Fruit fly (Drosophila melanogaster) whole organism, embryonic: ENCODE data around the gene Tfb5.

Experiments used
- ATbp ChIP-seq: fragments of 200-800 bp; sonication (Bioruptor generic); optimal IDR thresholded peaks from 2 replicates; lab custom pipeline; 2017; ENCODE audit warnings: missing biosample characterization, mild to moderate bottlenecking, missing genetic modification characterization, missing genetic modification reagents
- Abd-B ChIP-seq: fragments of 200-800 bp; sonication (Bioruptor generic); optimal IDR thresholded peaks from 2 replicates; lab custom pipeline; 2018; ENCODE audit warnings: missing biosample characterization, mild to moderate bottlenecking, missing genetic modification characterization, moderate library complexity
- Ada2b ChIP-seq: fragments of 200-800 bp; sonication (Bioruptor generic); IDR thresholded peaks from 2 replicates; pipeline ENCODE4 v1.3.6; 2022; ENCODE audit warnings: missing biosample characterization, missing genetic modification characterization
- Awh ChIP-seq: fragments of 200-800 bp; sonication (Bioruptor generic); IDR thresholded peaks from 2 replicates; pipeline ENCODE4, ENCODE4 v1.3.6; 2022; ENCODE audit warnings: missing biosample characterization, missing genetic modification characterization
- Blimp-1 ChIP-seq: fragments of 200-800 bp; sonication (Bioruptor generic); optimal IDR thresholded peaks from 3 replicates; lab custom pipeline; 2018; ENCODE audit warnings: missing biosample characterization, missing genetic modification characterization, mild to moderate bottlenecking, moderate library complexity, missing genetic modification reagents
- CG10267 ChIP-seq: fragments of 200-800 bp; sonication (Bioruptor generic); optimal IDR thresholded peaks from 2 replicates; lab custom pipeline; 2018; ENCODE audit warnings: missing biosample characterization, mild to moderate bottlenecking, missing genetic modification characterization, moderate library complexity
- CG10462 ChIP-seq: fragments of 200-800 bp; sonication (Bioruptor generic); optimal IDR thresholded peaks from 2 replicates; lab custom pipeline; 2016; ENCODE audit warnings: missing biosample characterization, missing genetic modification characterization
- CG11398 ChIP-seq: fragments of 200-800 bp; sonication (Bioruptor generic); optimal IDR thresholded peaks from 2 replicates; lab custom pipeline; 2016; ENCODE audit warnings: missing biosample characterization, missing genetic modification characterization
- CG12104 ChIP-seq: fragments of 200-800 bp; sonication (Bioruptor generic); optimal IDR thresholded peaks from 3 replicates; lab custom pipeline; 2016; ENCODE audit warnings: missing biosample characterization, missing genetic modification characterization
- CG12219 ChIP-seq: fragments of 200-800 bp; sonication (Bioruptor generic); optimal IDR thresholded peaks from 3 replicates; lab custom pipeline; 2018; ENCODE audit warnings: missing biosample characterization, mild to moderate bottlenecking, missing genetic modification characterization
- CG13424 ChIP-seq: fragments of 200-800 bp; sonication (Bioruptor generic); optimal IDR thresholded peaks from 2 replicates; lab custom pipeline; 2019; ENCODE audit warnings: missing biosample characterization, mild to moderate bottlenecking, missing genetic modification characterization, moderate library complexity
- CG14860 ChIP-seq: fragments of 200-800 bp; sonication (Bioruptor generic); IDR thresholded peaks from 3 replicates; pipeline ENCODE4 v1.3.6; 2022; ENCODE audit warnings: missing biosample characterization, missing genetic modification characterization; ENCODE audit not compliant: partially characterized antibody
- CG17359 ChIP-seq: fragments of 200-800 bp; sonication (Bioruptor generic); optimal IDR thresholded peaks from 3 replicates; lab custom pipeline; 2018; ENCODE audit warnings: missing biosample characterization, mild to moderate bottlenecking, missing genetic modification characterization, moderate library complexity
- CG2120 ChIP-seq: fragments of 200-800 bp; sonication (Bioruptor generic); optimal IDR thresholded peaks from 3 replicates; lab custom pipeline; 2016; ENCODE audit warnings: missing biosample characterization, missing genetic modification characterization
- CG30020 ChIP-seq: fragments of 200-800 bp; optimal IDR thresholded peaks from 2 replicates; lab custom pipeline; 2019; ENCODE audit warnings: missing biosample characterization, mild to moderate bottlenecking, missing genetic modification characterization, moderate library complexity
- CG3407 ChIP-seq: fragments of 200-800 bp; sonication (Bioruptor generic); optimal IDR thresholded peaks from 2 replicates; lab custom pipeline; 2018; ENCODE audit warnings: missing biosample characterization, mild to moderate bottlenecking, missing genetic modification characterization
- CG34224 ChIP-seq: fragments of 200-800 bp; sonication (Bioruptor generic); IDR thresholded peaks from 3 replicates; pipeline ENCODE4 v1.3.6; 2022; ENCODE audit warnings: missing biosample characterization, missing genetic modification characterization; ENCODE audit not compliant: partially characterized antibody
- CG34376 ChIP-seq: fragments of 200-800 bp; sonication (Bioruptor generic); optimal IDR thresholded peaks from 2 replicates; lab custom pipeline; 2018; ENCODE audit warnings: missing biosample characterization, mild to moderate bottlenecking, missing genetic modification characterization
- CG3847 ChIP-seq: fragments of 200-800 bp; sonication (Bioruptor generic); IDR thresholded peaks from 2 replicates; pipeline ENCODE4 v1.3.6; 2022; ENCODE audit warnings: missing biosample characterization, missing genetic modification characterization
- CG4328 ChIP-seq: fragments of 200-800 bp; sonication (Bioruptor generic); optimal IDR thresholded peaks from 3 replicates; lab custom pipeline; 2017; ENCODE audit warnings: missing biosample characterization, missing genetic modification reagents, missing genetic modification characterization
- CG6254 ChIP-seq: fragments of 200-800 bp; sonication (Bioruptor generic); optimal IDR thresholded peaks from 3 replicates; lab custom pipeline; 2017; ENCODE audit warnings: mild to moderate bottlenecking, missing biosample characterization, missing genetic modification reagents, missing genetic modification characterization
- CG6854 ChIP-seq: fragments of 200-800 bp; sonication (Bioruptor generic); optimal IDR thresholded peaks from 3 replicates; lab custom pipeline; 2017; ENCODE audit warnings: missing biosample characterization, mild to moderate bottlenecking, missing genetic modification characterization
- CG7745 ChIP-seq: fragments of 200-800 bp; sonication (Bioruptor generic); optimal IDR thresholded peaks from 2 replicates; lab custom pipeline; 2018; ENCODE audit warnings: missing biosample characterization, mild to moderate bottlenecking, missing genetic modification characterization, moderate library complexity
- CG7963 ChIP-seq: fragments of 200-800 bp; sonication (Bioruptor generic); IDR thresholded peaks from 3 replicates; pipeline ENCODE4 v1.3.6; 2022; ENCODE audit warnings: missing biosample characterization, missing genetic modification characterization; ENCODE audit not compliant: partially characterized antibody
- CG8478 ChIP-seq: fragments of >200 bp; optimal IDR thresholded peaks from 2 replicates; lab custom pipeline; 2018
- CG8924 ChIP-seq: fragments of 200-800 bp; optimal IDR thresholded peaks from 3 replicates; lab custom pipeline; 2019; ENCODE audit warnings: missing biosample characterization, mild to moderate bottlenecking, missing genetic modification characterization, moderate library complexity
- CoRest ChIP-seq: fragments of 200-800 bp; sonication (Bioruptor generic); optimal IDR thresholded peaks from 3 replicates; lab custom pipeline; 2018; ENCODE audit warnings: missing biosample characterization, mild to moderate bottlenecking, missing genetic modification characterization, moderate library complexity
- Doc2 ChIP-seq: fragments of 200-800 bp; sonication (Bioruptor generic); IDR thresholded peaks from 2 replicates; pipeline ENCODE4 v1.3.6; 2022; ENCODE audit warnings: missing biosample characterization, missing genetic modification characterization
- Dref ChIP-seq: fragments of 200-800 bp; sonication (Bioruptor generic); IDR thresholded peaks from 2 replicates; pipeline ENCODE4 v1.3.6; 2022; ENCODE audit warnings: missing biosample characterization, missing genetic modification characterization
- GATAe ChIP-seq: fragments of 200-800 bp; sonication (Bioruptor generic); conservative IDR thresholded peaks from 2 replicates; pipeline ENCODE4 v1.3.6; 2022; ENCODE audit warnings: missing biosample characterization, missing genetic modification characterization
- HLH4C ChIP-seq: fragments of 200-800 bp; sonication (Bioruptor generic); IDR thresholded peaks from 3 replicates; pipeline ENCODE4 v1.3.6; 2022; ENCODE audit warnings: missing biosample characterization, missing genetic modification characterization; ENCODE audit not compliant: partially characterized antibody
- HmgZ ChIP-seq: fragments of 200-800 bp; sonication (Bioruptor generic); optimal IDR thresholded peaks from 2 replicates; lab custom pipeline; 2018; ENCODE audit warnings: missing biosample characterization, mild to moderate bottlenecking, missing genetic modification characterization
- Jarid2 ChIP-seq: fragments of 200-800 bp; sonication (Bioruptor generic); optimal IDR thresholded peaks from 3 replicates; lab custom pipeline; 2017; ENCODE audit warnings: mild to moderate bottlenecking, missing biosample characterization, missing genetic modification reagents, missing genetic modification characterization
- NC2β ChIP-seq: fragments of 200-800 bp; sonication (Bioruptor generic); optimal IDR thresholded peaks from 2 replicates; lab custom pipeline; 2016; ENCODE audit warnings: missing biosample characterization, missing genetic modification characterization
- Nf-YA ChIP-seq: fragments of 200-800 bp; sonication (Bioruptor generic); IDR thresholded peaks from 2 replicates; pipeline ENCODE4 v1.3.6; 2022; ENCODE audit warnings: missing biosample characterization, missing genetic modification characterization
- Opbp ChIP-seq: fragments of 200-800 bp; sonication (Bioruptor generic); IDR thresholded peaks from 3 replicates; pipeline ENCODE4 v1.3.6; 2022; ENCODE audit warnings: missing biosample characterization, missing genetic modification characterization; ENCODE audit not compliant: partially characterized antibody
- Ravus ChIP-seq: fragments of 200-800 bp; sonication (Bioruptor generic); IDR thresholded peaks from 2 replicates; pipeline ENCODE4 v1.3.6; 2022; ENCODE audit warnings: missing biosample characterization, missing genetic modification characterization
- caup ChIP-seq: fragments of 200-800 bp; sonication (Bioruptor generic); optimal IDR thresholded peaks from 3 replicates; lab custom pipeline; 2017; ENCODE audit warnings: missing biosample characterization, mild to moderate bottlenecking, missing genetic modification characterization, moderate library complexity; ENCODE audit not compliant: severe bottlenecking
- inv ChIP-seq: fragments of 200-800 bp; sonication (Bioruptor generic); IDR thresholded peaks from 2 replicates; pipeline ENCODE4 v1.3.6; 2022; ENCODE audit warnings: missing biosample characterization, missing genetic modification characterization; ENCODE audit not compliant: partially characterized antibody
- jigr1 ChIP-seq: fragments of 200-800 bp; sonication (Bioruptor generic); IDR thresholded peaks from 3 replicates; pipeline ENCODE4 v1.3.6; 2022; ENCODE audit warnings: missing biosample characterization, missing genetic modification characterization
- mld ChIP-seq: fragments of 200-800 bp; sonication (Bioruptor generic); IDR thresholded peaks from 3 replicates; pipeline ENCODE4 v1.3.6; 2022; ENCODE audit warnings: missing biosample characterization, missing genetic modification characterization; ENCODE audit not compliant: partially characterized antibody
- nmo ChIP-seq: fragments of 200-800 bp; sonication (Bioruptor generic); optimal IDR thresholded peaks from 2 replicates; lab custom pipeline; 2018; ENCODE audit warnings: missing biosample characterization, mild to moderate bottlenecking, missing genetic modification characterization, moderate library complexity
- oc ChIP-seq: fragments of 200-800 bp; sonication (Bioruptor generic); optimal IDR thresholded peaks from 2 replicates; lab custom pipeline; 2018; ENCODE audit warnings: missing biosample characterization, mild to moderate bottlenecking, missing genetic modification characterization, moderate library complexity
- pho ChIP-seq: fragments of 200-800 bp; sonication (Bioruptor generic); optimal IDR thresholded peaks from 2 replicates; lab custom pipeline; 2016; ENCODE audit warnings: missing biosample characterization, missing genetic modification characterization
- pzg ChIP-seq: fragments of 200-800 bp; sonication (Bioruptor generic); optimal IDR thresholded peaks from 3 replicates; lab custom pipeline; 2018; ENCODE audit warnings: missing biosample characterization, mild to moderate bottlenecking, missing genetic modification characterization, moderate library complexity
- row ChIP-seq: fragments of 200-800 bp; sonication (Bioruptor generic); IDR thresholded peaks from 3 replicates; pipeline ENCODE4 v1.3.6; 2022; ENCODE audit warnings: missing biosample characterization, missing genetic modification characterization
- sd ChIP-seq: fragments of 200-800 bp; sonication (Bioruptor generic); optimal IDR thresholded peaks from 3 replicates; lab custom pipeline; 2018; ENCODE audit warnings: missing biosample characterization, mild to moderate bottlenecking, missing genetic modification characterization, moderate library complexity
- sob ChIP-seq: fragments of 200-800 bp; sonication (Bioruptor generic); IDR thresholded peaks from 2 replicates; pipeline ENCODE4 v1.3.6; 2022; ENCODE audit warnings: missing biosample characterization, missing genetic modification characterization
- yki ChIP-seq: fragments of >200 bp; optimal IDR thresholded peaks from 3 replicates; lab custom pipeline; 2018
- zen ChIP-seq: fragments of 200-800 bp; sonication (Bioruptor generic); optimal IDR thresholded peaks from 3 replicates; lab custom pipeline; 2018; ENCODE audit warnings: missing biosample characterization, mild to moderate bottlenecking, missing genetic modification characterization, moderate library complexity

Gene Tfb5

dm6 chr2L:5054953-5055352 is 44.3 kb upstream of the Tfb5 start, which contains the start of the genes CG14036 and His3.3A (continued):
- TF ChIP-seq CG3847 (GFP tag; lab: Robert Waterston, UW) (peak; percentile 35; the same call in 1 of the 2 replicates), CG12219 (GFP tag; lab: Kevin White, UChicago) (no peak), CG30020 (tag; lab: Kevin White, UChicago) (peak; percentile 92), sd (peak; percentile 86), Ada2b (GFP tag; lab: Robert Waterston, UW) (no peak), sob (GFP tag; lab: Robert Waterston, UW) (0 out of 2 replicates have a peak, but pooled peaks have one; percentile 22), CG10267 (peak; percentile 67), CoRest (tag; lab: Kevin White, UChicago) (peak; percentile 30), CG34376 (peak; percentile 42), Doc2 (GFP tag; lab: Robert Waterston, UW) (no peak), CG13424 (tag; lab: Kevin White, UChicago) (peak; percentile 43), CG6254 (GFP tag; lab: Kevin White, UChicago) (no peak), row (peak; percentile 51; the same call in 2 of the 3 replicates), pzg (GFP tag; lab: Kevin White, UChicago) (peak; percentile 96), mld (GFP tag; lab: Robert Waterston, UW) (0 out of 3 replicates have a peak, but pooled peaks have one; percentile 41), GATAe (no peak), NC2β (GFP tag; lab: Kevin White, UChicago) (peak; percentile 4), CG34224 (GFP tag; lab: Robert Waterston, UW) (peak; percentile 80), CG7745 (no peak), Awh (GFP tag; lab: Robert Waterston, UW) (no peak), CG3407 (GFP tag; lab: Kevin White, UChicago) (no peak), CG2120 (GFP tag; lab: Kevin White, UChicago) (peak; percentile 46), zen (tag; lab: Kevin White, UChicago) (peak; percentile 25), oc (tag; lab: Kevin White, UChicago) (no peak), inv (peak; percentile 43; the same call in 1 of the 2 replicates), CG11398 (GFP tag; lab: Kevin White, UChicago) (no peak), Ravus (no peak), Opbp (peak; percentile 63; the same call in 2 of the 3 replicates), Jarid2 (peak; percentile 45), CG4328 (GFP tag; lab: Kevin White, UChicago) (no peak), Dref (GFP tag; lab: Robert Waterston, UW) (peak; percentile 91), HmgZ (tag; lab: Kevin White, UChicago) (peak; percentile 74), Nf-YA (GFP tag; lab: Robert Waterston, UW) (no peak), yki (lab: Kevin White, UChicago) (no peak), CG14860 (peak; percentile 58; the same call in 2 of the 3 replicates), CG8478 (no peak), CG17359 (tag; lab: Kevin White, UChicago) (no peak), CG6854 (GFP tag; lab: Kevin White, UChicago) (no peak), CG7963 (GFP tag; lab: Robert Waterston, UW) (0 out of 3 replicates have a peak, but pooled peaks have one; percentile 20), Abd-B (GFP tag; lab: Kevin White, UChicago) (no peak), ATbp (GFP tag; lab: Kevin White, UChicago) (no peak), CG10462 (GFP tag; lab: Kevin White, UChicago) (no peak), CG12104 (no peak), Blimp-1 (GFP tag; lab: Kevin White, UChicago) (peak; percentile 69), caup (no peak), jigr1 (GFP tag; lab: Robert Waterston, UW) (no peak), CG8924 (tag; lab: Kevin White, UChicago) (peak; percentile 49), pho (peak; percentile 21), HLH4C (GFP tag; lab: Robert Waterston, UW) (peak; percentile 79), nmo (GFP tag; lab: Kevin White, UChicago) (peak; percentile 56)
